Worm (Caenorhabditis elegans): Measurements from ENCODE around the gene D1086.21.

Gene D1086.21

DNA sequence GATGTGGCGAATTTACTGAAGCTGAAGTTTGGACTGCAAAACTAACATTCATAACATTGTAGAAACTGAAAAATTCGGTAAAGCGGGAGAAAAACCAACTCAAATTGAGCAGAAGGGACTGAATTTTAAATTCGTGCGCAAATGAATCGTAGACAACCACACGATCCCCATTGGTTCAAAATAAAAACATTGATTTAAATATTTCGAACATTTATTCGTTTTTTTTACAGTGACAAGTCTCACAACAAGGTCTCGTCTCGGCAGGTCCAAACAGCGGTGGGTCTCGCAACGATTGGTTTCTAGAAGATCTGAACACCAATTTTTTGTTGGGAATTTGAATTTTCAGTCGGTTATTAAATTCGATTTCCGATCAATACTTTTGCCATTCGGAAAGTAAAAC lies 21.1 kb downstream of the D1086.21 start, which contains the start of gene D1086.18 (continued):
- no peak for TF ChIP-seq unc-62 (GFP tag; optimal IDR thresholded peaks at IDR 0.05)

DNA sequence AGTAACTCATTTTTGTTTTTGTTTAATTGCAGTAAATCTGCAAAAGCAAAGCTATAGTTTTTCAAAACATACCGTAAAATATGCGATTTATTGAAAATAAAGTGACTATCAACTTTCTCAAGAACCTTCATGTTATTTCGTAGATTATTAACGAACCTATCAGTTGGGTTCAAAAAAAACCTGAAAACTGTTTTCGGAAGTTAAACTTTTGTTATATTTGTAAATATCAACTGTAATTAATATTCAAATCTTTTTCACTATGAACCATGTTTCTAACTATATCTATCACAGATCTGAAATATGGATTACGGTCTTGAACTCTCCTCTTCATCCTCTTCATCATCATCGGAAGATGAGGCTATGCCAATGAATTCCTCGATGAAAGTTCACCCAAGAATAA lies 23.5 kb downstream of the D1086.21 start, which contains the start of gene D1086.19:
D1086.19 (plus strand) TSS at position 301 of the 400 bp plus-strand sequence.
- TF ChIP-seq mab-9 (GFP tag; IDR thresholded peaks at IDR 0.05) (no peak), pag-3 (tag; optimal IDR thresholded peaks at IDR 0.05; ENCODE audit: borderline replicate concordance, insufficient read depth) (no peak), lin-15B (tag; optimal IDR thresholded peaks at IDR 0.05) (no peak), lin-13 (GFP tag; optimal IDR thresholded peaks at IDR 0.05) (no peak), nhr-84 (tag; optimal IDR thresholded peaks at IDR 0.05) (no peak), nhr-77 (tag; optimal IDR thresholded peaks at IDR 0.05) (no peak), elt-2 (tag; optimal IDR thresholded peaks at IDR 0.05) (no peak), snu-23 (GFP tag; optimal IDR thresholded peaks at IDR 0.05) (no peak)

ce11 chrV:14090309-14090967 lies 25.9 kb downstream of the D1086.21 start, which contains the start of the genes D1086.5 and him-5:
Gene D1086.5 (minus strand): TSS chrV:14090359.
Gene him-5 (plus strand): TSS chrV:14090426.
- TF ChIP-seq rnt-1 (tag; optimal IDR thresholded peaks at IDR 0.05) (peak; percentile 17), efl-1 (optimal IDR thresholded peaks at IDR 0.05) (no peak), efl-1 (GFP tag; optimal IDR thresholded peaks at IDR 0.05 in 1 of 2) (no peak), unc-130 (tag; optimal IDR thresholded peaks at IDR 0.05) (peak; percentile 8)

- TF ChIP-seq F16B12.6 (tag; optimal IDR thresholded peaks at IDR 0.05) (no peak), nhr-84 (tag; optimal IDR thresholded peaks at IDR 0.05) (no peak), ets-5 (GFP tag; IDR thresholded peaks at IDR 0.05) (no peak), irx-1 (tag; optimal IDR thresholded peaks at IDR 0.05) (no peak), tbx-2 (tag; optimal IDR thresholded peaks at IDR 0.05) (peak; percentile 31), ztf-11 (tag; optimal IDR thresholded peaks at IDR 0.05) (no peak), lir-3 (tag; optimal IDR thresholded peaks at IDR 0.05; ENCODE audit: poor library complexity) (no peak), egl-27 (tag; optimal IDR thresholded peaks at IDR 0.05) (no peak), aly-2 (tag; optimal IDR thresholded peaks at IDR 0.05) (peak; percentile 37), nhr-237 (tag; optimal IDR thresholded peaks at IDR 0.05) (no peak), nhr-90 (tag; optimal IDR thresholded peaks at IDR 0.05; ENCODE audit: poor library complexity) (peak; percentile 82), fkh-8 (tag; optimal IDR thresholded peaks at IDR 0.05) (no peak), ceh-90 (tag; optimal IDR thresholded peaks at IDR 0.05) (no peak), blmp-1 (tag; optimal IDR thresholded peaks at IDR 0.05) (no peak), nhr-19 (GFP tag; conservative IDR thresholded peaks at IDR 0.05) (peak; percentile 80), unc-62 (GFP tag; optimal IDR thresholded peaks at IDR 0.05) (no peak), mep-1 (tag; optimal IDR thresholded peaks at IDR 0.05) (peak; percentile 4), jun-1 (tag; optimal IDR thresholded peaks at IDR 0.05) (no peak), ceh-88 (GFP tag; IDR thresholded peaks at IDR 0.05) (no peak), ama-1 (optimal IDR thresholded peaks at IDR 0.05) (peak; percentile 70), unc-130 (tag; optimal IDR thresholded peaks at IDR 0.05) (no peak), C04F5.9 (tag; optimal IDR thresholded peaks at IDR 0.05) (no peak), nhr-20 (tag; optimal IDR thresholded peaks at IDR 0.05) (peak; percentile 51), fkh-10 (GFP tag; optimal IDR thresholded peaks at IDR 0.05) (no peak), alr-1 (tag; optimal IDR thresholded peaks at IDR 0.05; ENCODE audit: borderline replicate concordance) (no peak), skn-1 (tag; optimal IDR thresholded peaks at IDR 0.05) (no peak), elt-3 (tag; optimal IDR thresholded peaks at IDR 0.05) (peak in 1 of 6 experiments; percentile 7), xbp-1 (tag; optimal IDR thresholded peaks at IDR 0.05) (peak; percentile 27), sup-37 (GFP tag; optimal IDR thresholded peaks at IDR 0.05) (no peak), dsc-1 (tag; optimal IDR thresholded peaks at IDR 0.05) (peak; percentile 47), zip-4 (GFP tag; optimal IDR thresholded peaks at IDR 0.05) (no peak), lin-35 (GFP tag; optimal IDR thresholded peaks at IDR 0.05) (no peak), swsn-7 (tag; optimal IDR thresholded peaks at IDR 0.05) (peak; percentile 65), unc-98 (GFP tag; IDR thresholded peaks at IDR 0.05) (no peak), nhr-71 (tag; optimal IDR thresholded peaks at IDR 0.05) (peak; percentile 82), nhr-85 (tag) (peak; percentile 87), snpc-4 (tag; optimal IDR thresholded peaks at IDR 0.05) (peak; percentile 98)
Measured at ce11 chrV:14092403-14092802, 27.9 kb downstream of the D1086.21 start, which contains the start of gene D1086.3. Gene D1086.3 (plus strand): TSS chrV:14092792.
